Fruit fly (Drosophila melanogaster) whole organism, adult: ENCODE results near the gene CG17931.

Experiments
- CG11617 ChIP-seq: fragments of 200-800 bp; sonication (Bioruptor generic); optimal IDR thresholded peaks from 2 replicates; lab custom pipeline; 2017; ENCODE audit warnings: mild to moderate bottlenecking, missing biosample characterization, missing genetic modification reagents, missing genetic modification characterization
- CG12768 ChIP-seq: fragments of 200-800 bp; sonication (Bioruptor generic); optimal IDR thresholded peaks from 2 replicates; lab custom pipeline; 2017; ENCODE audit warnings: missing biosample characterization, missing genetic modification characterization, mild to moderate bottlenecking, moderate library complexity, missing genetic modification reagents
- CG14711 ChIP-seq: fragments of 200-800 bp; sonication (Bioruptor generic); optimal IDR thresholded peaks from 2 replicates; lab custom pipeline; 2018; ENCODE audit warnings: missing biosample characterization, mild to moderate bottlenecking, missing genetic modification characterization, moderate library complexity
- CG1620 ChIP-seq: fragments of 200-800 bp; sonication (Bioruptor generic); optimal IDR thresholded peaks from 2 replicates; lab custom pipeline; 2016; ENCODE audit warnings: missing biosample characterization, missing genetic modification characterization
- CG33017 ChIP-seq: fragments of 200-800 bp; sonication (Bioruptor generic); optimal IDR thresholded peaks from 2 replicates; lab custom pipeline; 2018; ENCODE audit warnings: missing biosample characterization, mild to moderate bottlenecking, missing genetic modification characterization, moderate library complexity
- CG5204 ChIP-seq: fragments of 200-800 bp; sonication (Bioruptor generic); optimal IDR thresholded peaks from 2 replicates; lab custom pipeline; 2016; ENCODE audit warnings: missing biosample characterization, missing genetic modification characterization
- CG7045 ChIP-seq: fragments of 200-800 bp; sonication (Bioruptor generic); optimal IDR thresholded peaks from 2 replicates; lab custom pipeline; 2017; ENCODE audit warnings: missing biosample characterization, mild to moderate bottlenecking, missing genetic modification characterization
- CG7101 ChIP-seq: fragments of 200-800 bp; sonication (Bioruptor generic); optimal IDR thresholded peaks from 2 replicates; lab custom pipeline; 2018; ENCODE audit warnings: missing biosample characterization, mild to moderate bottlenecking, missing genetic modification characterization, moderate library complexity
- Clk ChIP-seq: fragments of 200-800 bp; sonication (Bioruptor generic); optimal IDR thresholded peaks from 2 replicates; lab custom pipeline; 2017; ENCODE audit warnings: missing biosample characterization, missing genetic modification characterization
- Crg-1 ChIP-seq: fragments of 200-800 bp; sonication (Bioruptor generic); optimal IDR thresholded peaks from 2 replicates; lab custom pipeline; 2016; ENCODE audit warnings: missing biosample characterization, missing genetic modification characterization
- Hr96 ChIP-seq: fragments of 200-800 bp; sonication (Bioruptor generic); optimal IDR thresholded peaks from 2 replicates; lab custom pipeline; 2016; ENCODE audit warnings: missing biosample characterization, missing genetic modification characterization
- Mnt ChIP-seq: fragments of 200-800 bp; sonication (Bioruptor generic); optimal IDR thresholded peaks from 2 replicates; lab custom pipeline; 2016; ENCODE audit warnings: missing biosample characterization, mild to moderate bottlenecking, missing genetic modification characterization
- bab1 ChIP-seq: fragments of 200-800 bp; sonication (Bioruptor generic); optimal IDR thresholded peaks from 3 replicates; lab custom pipeline; 2019; ENCODE audit warnings: missing biosample characterization, mild to moderate bottlenecking, missing genetic modification characterization, moderate library complexity
- cic ChIP-seq: fragments of 200-800 bp; sonication (Bioruptor generic); optimal IDR thresholded peaks from 2 replicates; lab custom pipeline; 2017; ENCODE audit warnings: missing biosample characterization, mild to moderate bottlenecking, missing genetic modification characterization, moderate library complexity
- cnc ChIP-seq, 2 experiments: fragments of >200 bp; optimal IDR thresholded peaks; 2 replicates each; lab custom pipeline; 2017
- kay ChIP-seq: fragments of 200-800 bp; sonication (Bioruptor generic); peaks from one replicate; lab custom pipeline; 2016; ENCODE audit warnings: missing biosample characterization, missing genetic modification characterization, borderline replicate concordance
- ovo ChIP-seq: fragments of 200-800 bp; sonication (Bioruptor generic); optimal IDR thresholded peaks from 2 replicates; lab custom pipeline; 2016; ENCODE audit warnings: missing biosample characterization, missing genetic modification characterization
- pad ChIP-seq: fragments of 200-800 bp; sonication (Bioruptor generic); optimal IDR thresholded peaks from 3 replicates; lab custom pipeline; 2017; ENCODE audit warnings: missing biosample characterization, missing genetic modification characterization, mild to moderate bottlenecking, moderate library complexity, missing genetic modification reagents
- tj ChIP-seq: fragments of 200-800 bp; sonication (Bioruptor generic); optimal IDR thresholded peaks from 3 replicates; lab custom pipeline; 2017; ENCODE audit warnings: missing biosample characterization, mild to moderate bottlenecking, missing genetic modification characterization, moderate library complexity
- toe ChIP-seq: fragments of 200-800 bp; sonication (Bioruptor generic); optimal IDR thresholded peaks from 2 replicates; lab custom pipeline; 2016; ENCODE audit warnings: missing biosample characterization, missing genetic modification characterization

The CG17931 gene

DNA sequence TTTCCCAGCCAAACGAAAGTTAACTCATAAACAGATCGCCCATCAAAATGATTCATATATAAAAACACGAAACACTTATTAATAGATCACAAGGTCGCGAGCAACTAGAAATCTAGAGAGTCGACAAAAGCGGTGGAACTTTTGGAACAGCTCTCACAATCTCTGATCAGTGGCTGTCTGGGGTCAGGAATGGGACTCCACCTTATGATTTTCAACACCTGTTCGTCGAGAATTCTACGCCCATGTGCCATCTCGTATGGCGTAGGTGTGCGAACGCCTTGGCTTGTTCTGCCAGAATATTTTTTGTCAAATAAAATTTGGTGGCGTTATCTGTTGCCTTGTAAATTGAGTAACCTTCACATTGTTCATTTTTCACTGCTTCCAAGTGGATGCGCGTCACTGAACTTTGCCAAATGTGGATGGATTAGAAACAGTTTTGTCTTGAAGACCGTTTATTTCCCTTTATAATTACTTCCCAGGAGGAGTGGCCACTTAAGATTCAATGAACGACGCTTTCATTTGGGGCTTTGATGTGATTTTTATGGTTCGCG lies 3.8 kb downstream of the CG17931 start:
- TF ChIP-seq cnc (optimal IDR thresholded peaks at IDR 0.05; lab: Kevin White, UChicago), result no peak
- TF ChIP-seq CG5204, result no peak
- TF ChIP-seq CG12768 (GFP tag; lab: Kevin White, UChicago), result peak; percentile 14
- TF ChIP-seq toe (GFP tag; lab: Kevin White, UChicago), result no peak
- TF ChIP-seq CG1620 (GFP tag; lab: Kevin White, UChicago), result no peak
- TF ChIP-seq Crg-1, result no peak
- peak; percentile 40 for TF ChIP-seq CG33017 (tag; lab: Kevin White, UChicago)
- no peak for TF ChIP-seq Clk (GFP tag; lab: Kevin White, UChicago)
- TF ChIP-seq Hr96 (GFP tag; lab: Kevin White, UChicago), result no peak
- no peak for TF ChIP-seq cic (GFP tag; lab: Kevin White, UChicago)
- TF ChIP-seq CG7101 (tag; lab: Kevin White, UChicago), result no peak
- no peak for TF ChIP-seq tj (GFP tag; lab: Kevin White, UChicago)
- no peak for TF ChIP-seq CG14711 (tag; lab: Kevin White, UChicago)
- TF ChIP-seq pad (GFP tag; lab: Kevin White, UChicago), result no peak
- TF ChIP-seq CG11617 (GFP tag; lab: Kevin White, UChicago), result no peak
- TF ChIP-seq Mnt, result no peak
- TF ChIP-seq CG7045 (GFP tag; lab: Kevin White, UChicago), result peak; percentile 3
- no peak for TF ChIP-seq kay (GFP tag; lab: Kevin White, UChicago)
- no peak for TF ChIP-seq bab1 (GFP tag; lab: Kevin White, UChicago)

DNA sequence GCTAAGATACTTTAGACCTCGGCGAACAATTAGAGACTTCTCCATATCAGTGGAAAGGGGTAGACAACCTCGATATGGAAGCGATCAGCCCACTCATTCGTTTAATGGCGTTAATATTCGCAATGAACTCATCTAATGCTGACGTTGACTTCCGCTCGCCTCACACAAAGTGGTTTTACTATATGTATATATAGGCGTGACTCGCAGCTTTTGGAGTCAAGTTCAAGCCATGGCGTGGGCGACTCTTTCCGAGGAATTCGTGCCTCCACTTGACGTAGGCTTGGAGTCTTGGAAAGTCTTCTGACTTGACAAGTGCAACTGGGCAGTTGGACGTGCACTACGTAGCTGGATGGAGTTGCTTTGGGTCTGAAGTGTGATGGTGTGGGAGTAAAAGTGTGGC lies 5.6 kb downstream of the CG17931 start:
- peak in 1 of 2 experiments; percentile 9 for TF ChIP-seq cnc (optimal IDR thresholded peaks at IDR 0.05; lab: Kevin White, UChicago)
- TF ChIP-seq Clk (GFP tag; lab: Kevin White, UChicago), result no peak

DNA sequence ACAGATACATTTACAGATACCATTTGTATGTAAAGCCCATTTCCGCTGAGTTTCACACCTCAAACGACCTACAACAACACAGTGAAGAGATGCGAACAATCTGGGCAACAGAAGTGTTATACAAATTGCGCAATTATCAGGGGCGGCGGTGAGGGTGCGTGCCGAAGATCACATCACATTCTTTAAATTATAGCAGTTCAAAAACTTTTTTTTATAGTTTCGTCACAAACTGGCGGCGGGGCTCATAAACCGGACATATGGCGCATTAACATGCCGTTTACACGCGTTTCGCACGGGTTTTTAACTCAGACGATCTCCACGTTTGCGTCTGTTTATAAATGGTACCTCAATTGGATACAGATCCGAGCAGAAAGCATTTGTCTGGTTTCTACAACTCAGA lies 6.1 kb downstream of the CG17931 start:
- no peak for TF ChIP-seq CG12768 (GFP tag; lab: Kevin White, UChicago)
- TF ChIP-seq tj (GFP tag; lab: Kevin White, UChicago), result no peak
- no peak for TF ChIP-seq Clk (GFP tag; lab: Kevin White, UChicago)
- no peak for TF ChIP-seq CG5204
- TF ChIP-seq Crg-1, result no peak
- TF ChIP-seq toe (GFP tag; lab: Kevin White, UChicago), result no peak
- no peak for TF ChIP-seq CG7101 (tag; lab: Kevin White, UChicago)
- no peak for TF ChIP-seq Mnt
- no peak for TF ChIP-seq kay (GFP tag; lab: Kevin White, UChicago)
- no peak for TF ChIP-seq cic (GFP tag; lab: Kevin White, UChicago)
- no peak for TF ChIP-seq bab1 (GFP tag; lab: Kevin White, UChicago)
- TF ChIP-seq Hr96 (GFP tag; lab: Kevin White, UChicago), result no peak
- no peak for TF ChIP-seq cnc (optimal IDR thresholded peaks at IDR 0.05; lab: Kevin White, UChicago)
- TF ChIP-seq pad (GFP tag; lab: Kevin White, UChicago), result no peak
- TF ChIP-seq CG14711 (tag; lab: Kevin White, UChicago), result no peak
- no peak for TF ChIP-seq CG7045 (GFP tag; lab: Kevin White, UChicago)
- no peak for TF ChIP-seq CG1620 (GFP tag; lab: Kevin White, UChicago)
- no peak for TF ChIP-seq ovo (GFP tag; lab: Kevin White, UChicago)

DNA sequence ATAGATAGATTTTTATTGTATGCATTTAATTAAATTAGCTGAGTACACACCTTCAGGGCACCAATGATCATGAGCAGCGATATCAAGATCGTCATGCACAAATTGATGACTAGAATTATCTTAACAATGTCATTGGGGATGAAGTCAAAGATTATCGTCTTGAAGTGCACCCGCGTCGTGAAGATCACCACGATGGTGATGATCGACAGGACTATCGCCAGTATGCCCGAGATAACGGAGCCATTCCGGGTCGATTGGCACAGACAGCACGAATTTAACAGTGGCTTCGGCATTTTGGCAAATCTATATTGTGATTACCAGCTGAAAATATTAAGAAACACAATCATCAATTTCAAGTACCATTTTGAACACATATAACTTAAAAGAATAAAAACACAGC lies 7.2 kb downstream of the CG17931 start:
- TF ChIP-seq Crg-1 (no peak), Clk (GFP tag; lab: Kevin White, UChicago) (no peak), Mnt (no peak)

DNA sequence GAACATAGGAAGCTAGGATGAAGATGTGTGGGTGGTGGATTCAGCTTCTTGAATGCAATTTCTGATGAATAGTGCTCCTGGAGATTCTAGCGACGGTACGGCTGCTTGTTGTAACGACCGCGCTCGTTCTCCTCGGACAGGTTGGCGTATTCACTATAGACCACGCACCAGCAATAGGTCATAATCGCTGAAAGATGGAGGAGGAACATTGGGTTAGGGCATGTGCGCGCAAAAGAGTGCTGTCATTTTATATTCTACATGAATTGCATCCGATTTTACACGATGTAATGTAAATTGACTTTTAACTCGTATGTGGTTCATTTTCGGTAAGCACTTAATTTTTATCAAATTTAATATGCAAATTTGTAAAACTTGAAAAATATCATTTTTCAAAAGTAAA lies 8.2 kb downstream of the CG17931 start:
- TF ChIP-seq pad (GFP tag; lab: Kevin White, UChicago) (peak; percentile 20), CG1620 (GFP tag; lab: Kevin White, UChicago) (no peak)

DNA sequence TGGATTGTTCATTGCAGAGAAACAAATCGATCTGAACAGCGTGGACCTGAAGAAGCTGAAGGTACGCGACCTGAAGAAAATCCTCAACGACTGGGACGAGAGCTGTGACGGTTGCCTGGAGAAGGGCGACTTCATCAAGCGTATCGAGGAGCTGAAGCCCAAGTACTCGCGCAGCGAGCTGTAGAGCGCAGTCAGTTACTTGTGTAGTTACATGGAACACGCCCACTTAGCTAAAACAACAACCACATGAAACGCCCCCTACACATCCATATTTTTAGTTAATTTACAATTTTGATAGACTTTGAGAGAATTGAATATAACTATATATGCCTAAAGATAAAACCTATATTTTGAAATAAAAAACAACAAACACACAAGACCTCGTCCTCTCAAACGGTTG lies 8.9 kb downstream of the CG17931 start:
- TF ChIP-seq Clk (GFP tag; lab: Kevin White, UChicago), result no peak
- TF ChIP-seq toe (GFP tag; lab: Kevin White, UChicago), result no peak
- no peak for TF ChIP-seq cic (GFP tag; lab: Kevin White, UChicago)
- TF ChIP-seq CG33017 (tag; lab: Kevin White, UChicago), result no peak
- no peak for TF ChIP-seq bab1 (GFP tag; lab: Kevin White, UChicago)
- no peak for TF ChIP-seq CG12768 (GFP tag; lab: Kevin White, UChicago)
- no peak for TF ChIP-seq Mnt
- TF ChIP-seq tj (GFP tag; lab: Kevin White, UChicago), result no peak
- no peak for TF ChIP-seq Crg-1
- no peak for TF ChIP-seq kay (GFP tag; lab: Kevin White, UChicago)
- TF ChIP-seq CG7101 (tag; lab: Kevin White, UChicago), result no peak
- TF ChIP-seq pad (GFP tag; lab: Kevin White, UChicago), result no peak

DNA sequence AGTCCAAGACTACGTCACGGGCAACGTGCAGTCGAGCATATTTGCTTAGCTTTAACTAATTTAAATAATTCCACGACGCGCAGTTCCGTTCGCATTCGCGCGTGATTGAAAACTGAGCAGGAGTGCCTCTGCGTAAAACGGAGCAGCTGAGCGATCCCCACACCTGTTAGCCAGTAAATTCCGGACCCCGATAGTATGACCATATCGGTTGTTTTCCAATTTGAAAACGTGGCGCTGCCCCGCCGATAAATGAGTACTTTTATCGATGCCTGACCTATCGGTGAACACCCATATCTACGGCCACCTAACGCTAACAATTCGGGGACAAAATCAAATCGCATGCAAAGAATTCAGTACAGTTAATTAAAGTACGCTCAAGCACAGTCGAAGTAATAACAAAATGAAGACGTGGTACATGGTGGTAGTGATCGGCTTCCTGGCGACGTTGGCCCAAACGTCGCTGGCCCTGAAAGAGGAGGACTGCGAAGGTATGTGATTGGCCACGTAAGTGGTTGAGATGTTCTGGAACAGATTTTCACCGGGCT lies 10.1 kb downstream of the CG17931 start, which contains the start of the genes CG14879 and Manf:
Gene CG14879 (minus strand): TSS at position 116 of the 545 bp plus-strand sequence.
Gene Manf (plus strand): TSS at position 294 of the 545 bp plus-strand sequence.
- TF ChIP-seq pad (GFP tag; lab: Kevin White, UChicago) (peak; percentile 13), Hr96 (GFP tag; lab: Kevin White, UChicago) (no peak), tj (GFP tag; lab: Kevin White, UChicago) (peak; percentile 65), ovo (GFP tag; lab: Kevin White, UChicago) (no peak), CG14711 (tag; lab: Kevin White, UChicago) (no peak), toe (GFP tag; lab: Kevin White, UChicago) (no peak), bab1 (GFP tag; lab: Kevin White, UChicago) (peak; percentile 65), CG7045 (GFP tag; lab: Kevin White, UChicago) (no peak), Clk (GFP tag; lab: Kevin White, UChicago) (no peak), Mnt (peak; percentile 63), cnc (optimal IDR thresholded peaks at IDR 0.05; lab: Kevin White, UChicago) (no peak), cic (GFP tag; lab: Kevin White, UChicago) (peak; percentile 43), CG7101 (tag; lab: Kevin White, UChicago) (peak; percentile 19), CG5204 (no peak), CG1620 (GFP tag; lab: Kevin White, UChicago) (no peak), Crg-1 (no peak), CG33017 (tag; lab: Kevin White, UChicago) (no peak), CG12768 (GFP tag; lab: Kevin White, UChicago) (no peak), kay (GFP tag; lab: Kevin White, UChicago) (no peak), CG11617 (GFP tag; lab: Kevin White, UChicago) (no peak)
